Worm (Caenorhabditis elegans) whole organism, L3 larva: ENCODE data around the gene F46B6.13.

Experiments used
- ZK546.5 ChIP-seq: sonication (generic microtip); optimal IDR thresholded peaks from 2 replicates; lab custom pipeline; 2017; ENCODE audit warnings: missing biosample characterization, missing genetic modification characterization
- ama-1 ChIP-seq: fragments of 150-350 bp; optimal IDR thresholded peaks from 2 replicates; lab custom pipeline; 2018
- egl-5 ChIP-seq: fragments of 150-350 bp; optimal IDR thresholded peaks from 2 replicates; lab custom pipeline; 2017; ENCODE audit warnings: missing biosample characterization, missing genetic modification reagents, missing genetic modification characterization, inconsistent platforms
- elt-3 ChIP-seq, 3 experiments: fragments of 150-350 bp in 1 of 3; sonication (generic microtip) in 2 of 3; optimal IDR thresholded peaks; 2 replicates in 2 of 3; 4 replicates in 1 of 3; lab custom pipeline; 2014 to 2017; ENCODE audit warnings: missing biosample characterization in 3 of 3, missing genetic modification characterization in 3 of 3
- fkh-10 ChIP-seq: sonication (generic microtip); optimal IDR thresholded peaks from 2 replicates; lab custom pipeline; 2017; ENCODE audit warnings: missing biosample characterization, missing genetic modification reagents, missing genetic modification characterization
- mdl-1 ChIP-seq: fragments of 150-350 bp; optimal IDR thresholded peaks from 2 replicates; lab custom pipeline; 2014; ENCODE audit warnings: missing biosample characterization, missing genetic modification characterization
- nhr-12 ChIP-seq: fragments of 150-350 bp; optimal IDR thresholded peaks from 2 replicates; lab custom pipeline; 2014; ENCODE audit warnings: missing biosample characterization, missing genetic modification characterization
- nhr-76 ChIP-seq: fragments of 150-350 bp; sonication (generic microtip); optimal IDR thresholded peaks from 5 replicates; lab custom pipeline; 2014; ENCODE audit warnings: missing biosample characterization, missing genetic modification characterization
- pha-4 ChIP-seq: fragments of 150-350 bp; optimal IDR thresholded peaks from 2 replicates; lab custom pipeline; 2014; ENCODE audit warnings: missing biosample characterization, missing genetic modification reagents, missing genetic modification characterization
- pqm-1 ChIP-seq: fragments of 150-350 bp; optimal IDR thresholded peaks from 2 replicates; lab custom pipeline; 2017; ENCODE audit warnings: missing biosample characterization, missing genetic modification characterization, inconsistent platforms
- sea-2 ChIP-seq: fragments of 150-350 bp; sonication (generic microtip); optimal IDR thresholded peaks from 4 replicates; lab custom pipeline; 2014; ENCODE audit warnings: missing biosample characterization, missing genetic modification reagents, missing genetic modification characterization
- snpc-4 ChIP-seq: fragments of 150-350 bp; optimal IDR thresholded peaks from 2 replicates; lab custom pipeline; 2014; ENCODE audit warnings: missing biosample characterization, missing genetic modification characterization
- unc-62 ChIP-seq: fragments of 150-350 bp; sonication (generic microtip); optimal IDR thresholded peaks from 4 replicates; lab custom pipeline; 2014; ENCODE audit warnings: missing biosample characterization, missing genetic modification reagents, missing genetic modification characterization
- ztf-4 ChIP-seq: fragments of 150-350 bp; optimal IDR thresholded peaks from 2 replicates; lab custom pipeline; 2014; ENCODE audit warnings: missing biosample characterization, missing genetic modification characterization

DNA sequence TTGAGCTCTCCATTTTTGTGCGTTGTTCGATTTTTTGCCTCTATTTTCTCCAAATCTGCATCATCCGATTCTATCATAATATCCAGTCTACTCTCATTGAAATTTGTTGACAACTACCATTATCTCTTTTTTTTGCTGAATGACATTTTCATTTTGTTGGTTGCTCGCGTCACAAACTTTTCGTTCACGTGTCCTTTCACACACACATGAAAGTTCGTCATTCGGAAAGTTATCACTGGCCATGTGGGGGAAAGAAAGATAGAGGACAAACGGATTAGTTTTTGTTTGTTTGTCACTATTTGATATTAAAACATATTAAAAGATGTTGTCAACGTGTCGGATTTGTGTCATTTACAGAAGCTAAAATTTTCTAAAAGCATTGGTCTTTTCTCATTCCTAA, 4.0 kb downstream of the F46B6.13 start:
- no peak for TF ChIP-seq elt-3 (tag; optimal IDR thresholded peaks at IDR 0.05; lab: Kevin White, UChicago)
- TF ChIP-seq pqm-1 (tag; lab: Kevin White, UChicago) = no peak
- TF ChIP-seq snpc-4 (tag; lab: Kevin White, UChicago) = no peak
- no peak for TF ChIP-seq mdl-1
- TF ChIP-seq nhr-76 (tag; lab: Kevin White, UChicago) = no peak
- no peak for TF ChIP-seq fkh-10 (GFP tag; lab: Kevin White, UChicago)
- TF ChIP-seq unc-62 = no peak
- TF ChIP-seq ama-1 (lab: Kevin White, UChicago) = no peak
- no peak for TF ChIP-seq sea-2 (GFP tag; lab: Kevin White, UChicago)
- no peak for TF ChIP-seq egl-5
- no peak for TF ChIP-seq pha-4 (tag; lab: Kevin White, UChicago)
- no peak for TF ChIP-seq ZK546.5 (tag; lab: Kevin White, UChicago)
- TF ChIP-seq ztf-4 (tag; lab: Kevin White, UChicago) = no peak
- no peak for TF ChIP-seq nhr-12 (tag; lab: Kevin White, UChicago)
